Worm (Caenorhabditis elegans) whole organism, young adult: ENCODE data around the gene F53F4.12.

Source experiments
- die-1 ChIP-seq: sonication (generic microtip); optimal IDR thresholded peaks from 2 replicates; lab custom pipeline; 2016; ENCODE audit warnings: missing genotype, mild to moderate bottlenecking, missing genetic modification characterization, missing compliant biosample characterization
- hsf-1 ChIP-seq: fragments of 200-800 bp; sonication (Bioruptor generic); IDR thresholded peaks from 2 replicates; pipeline ENCODE4 v1.3.6; 2022; ENCODE audit warnings: missing genetic modification reagents, missing genetic modification characterization, missing compliant biosample characterization
- madf-10 ChIP-seq: sonication (generic microtip); optimal IDR thresholded peaks from 2 replicates; lab custom pipeline; 2016; ENCODE audit warnings: mild to moderate bottlenecking, missing genetic modification characterization, missing compliant biosample characterization
- madf-6 ChIP-seq: fragments of 200-800 bp; sonication (Bioruptor generic); IDR thresholded peaks from 2 replicates; pipeline ENCODE4 v1.3.6; 2022; ENCODE audit warnings: missing genetic modification reagents, missing genetic modification characterization, missing compliant biosample characterization
- rcor-1 ChIP-seq: fragments of 200-800 bp; sonication (Bioruptor generic); IDR thresholded peaks from 2 replicates; pipeline ENCODE4 v1.3.6; 2022; ENCODE audit warnings: missing genetic modification reagents, missing genetic modification characterization, missing compliant biosample characterization
- tbp1 ChIP-seq: fragments of 200-800 bp; sonication (Bioruptor generic); optimal IDR thresholded peaks from 2 replicates; lab custom pipeline; 2018; ENCODE audit warnings: mild to moderate bottlenecking, missing genetic modification characterization, missing compliant biosample characterization
- unc-62 ChIP-seq: fragments of 150-350 bp; optimal IDR thresholded peaks from 2 replicates; lab custom pipeline; 2014; ENCODE audit warnings: missing biosample characterization, missing genetic modification reagents, missing genetic modification characterization

ce11 chrV:13647185-13647584, 21.3 kb downstream of the F53F4.12 start:
- TF ChIP-seq unc-62 (GFP tag; lab: Kevin White, UChicago) (no peak), madf-10 (no peak), tbp1 (GFP tag; lab: Kevin White, UChicago) (no peak), madf-6 (no peak), hsf-1 (GFP tag; lab: Robert Waterston, UW) (no peak), rcor-1 (GFP tag; lab: Robert Waterston, UW) (no peak), die-1 (tag; lab: Kevin White, UChicago) (no peak)
